Worm (Caenorhabditis elegans): ENCODE data around the gene F10E9.2.

ce11 chrIII:8356407-8356881, 44.0 kb downstream of the F10E9.2 start:
- TF ChIP-seq ama-1 (optimal IDR thresholded peaks at IDR 0.05) (no peak), ceh-13 (GFP tag; optimal IDR thresholded peaks at IDR 0.05) (no peak), ceh-36 (tag; optimal IDR thresholded peaks at IDR 0.05) (no peak), flt-1 (GFP tag; IDR thresholded peaks at IDR 0.05) (no peak), aly-1 (tag; optimal IDR thresholded peaks at IDR 0.05) (peak; percentile 72), F13C5.2 (tag; optimal IDR thresholded peaks at IDR 0.05) (peak; percentile 49), scrt-1 (GFP tag; IDR thresholded peaks at IDR 0.05) (no peak), hmbx-1 (tag; optimal IDR thresholded peaks at IDR 0.05) (no peak), B0310.2 (tag; optimal IDR thresholded peaks at IDR 0.05) (no peak), hmg-4 (GFP tag; optimal IDR thresholded peaks at IDR 0.05) (peak; percentile 78), tbx-37 (GFP tag; conservative IDR thresholded peaks at IDR 0.05) (no peak)
